In genomic region chr3L:11379698-11380438, dm6 we compare ENCODE assay signal across 6 fruit fly cellular contexts.
TF ChIP-seq lines count a peak whose summit lies in the region.

No protein-coding gene starts in this region.

- no peak for TF ChIP-seq CTCF in whole organism, embryonic (GFP tag; optimal IDR thresholded peaks at IDR 0.05; lab: Kevin White, UChicago)

TF ChIP-seq in whole organism, 6 proteins besides CTCF, POLR2A, EP300 and RAD21:
- TF ChIP-seq EcR (GFP tag; optimal IDR thresholded peaks at IDR 0.05; lab: Kevin White, UChicago): no peak
- no peak for TF ChIP-seq Dll (optimal IDR thresholded peaks at IDR 0.05; lab: Kevin White, UChicago)
- TF ChIP-seq psq (optimal IDR thresholded peaks at IDR 0.05; lab: Kevin White, UChicago): no peak
- TF ChIP-seq CG8478 (optimal IDR thresholded peaks at IDR 0.05; lab: Kevin White, UChicago): no peak
- TF ChIP-seq pan (optimal IDR thresholded peaks at IDR 0.05; lab: Kevin White, UChicago): peak; percentile 78
TF ChIP-seq in whole organism: peak in this region for 1.

TF ChIP-seq in whole organism, adult, 20 proteins besides CTCF, POLR2A, EP300 and RAD21:
- TF ChIP-seq tj (GFP tag; optimal IDR thresholded peaks at IDR 0.05; lab: Kevin White, UChicago) (no peak), bab1 (GFP tag; optimal IDR thresholded peaks at IDR 0.05; lab: Kevin White, UChicago) (peak; percentile 54)
TF ChIP-seq in whole organism, adult: peak in this region for 1.

TF ChIP-seq in whole organism, embryonic, 481 proteins besides CTCF, POLR2A, EP300 and RAD21 (continues in another document):
- peak; percentile 18 for TF ChIP-seq shn (GFP tag; optimal IDR thresholded peaks at IDR 0.05; lab: Kevin White, UChicago)
- TF ChIP-seq peb (GFP tag; IDR thresholded peaks at IDR 0.05; lab: Robert Waterston, UW): 0 out of 2 replicates have a peak, but pooled peaks have one; percentile 12
- peak; percentile 18 for TF ChIP-seq fd64A (GFP tag; optimal IDR thresholded peaks at IDR 0.05; lab: Kevin White, UChicago)
- TF ChIP-seq CG11695 (GFP tag; IDR thresholded peaks at IDR 0.05; lab: Robert Waterston, UW): peak; percentile 58; the same call in 1 of the 3 replicates
- TF ChIP-seq grau (tag; optimal IDR thresholded peaks at IDR 0.05; lab: Kevin White, UChicago): peak; percentile 41
- peak; percentile 28 for TF ChIP-seq Sry-β (GFP tag; optimal IDR thresholded peaks at IDR 0.05; lab: Kevin White, UChicago)
- TF ChIP-seq tup (GFP tag; optimal IDR thresholded peaks at IDR 0.05; lab: Kevin White, UChicago): peak; percentile 2
- TF ChIP-seq CG15696 (tag; optimal IDR thresholded peaks at IDR 0.05; lab: Kevin White, UChicago): peak; percentile 32
- peak; percentile 13 for TF ChIP-seq Abd-B (GFP tag; optimal IDR thresholded peaks at IDR 0.05; lab: Kevin White, UChicago)
- peak; percentile 44 for TF ChIP-seq ind (GFP tag; optimal IDR thresholded peaks at IDR 0.05; lab: Kevin White, UChicago)
- TF ChIP-seq pfk (GFP tag; optimal IDR thresholded peaks at IDR 0.05; lab: Kevin White, UChicago): no peak
- TF ChIP-seq Mad (GFP tag; optimal IDR thresholded peaks at IDR 0.05; lab: Kevin White, UChicago): peak; percentile 43
- peak; percentile 28 for TF ChIP-seq CG7987 (GFP tag; optimal IDR thresholded peaks at IDR 0.05; lab: Kevin White, UChicago)
- TF ChIP-seq CG13775 (GFP tag; optimal IDR thresholded peaks at IDR 0.05; lab: Kevin White, UChicago): peak; percentile 19
- TF ChIP-seq HLH3B (GFP tag; IDR thresholded peaks at IDR 0.05; lab: Robert Waterston, UW): 0 out of 2 replicates have a peak, but pooled peaks have one; percentile 26
- no peak for TF ChIP-seq Dip2 (GFP tag; IDR thresholded peaks at IDR 0.05; lab: Robert Waterston, UW)
- peak; percentile 56 for TF ChIP-seq CG33557 (GFP tag; optimal IDR thresholded peaks at IDR 0.05; lab: Kevin White, UChicago)
- TF ChIP-seq tio (GFP tag; optimal IDR thresholded peaks at IDR 0.05; lab: Kevin White, UChicago): peak; percentile 22
- TF ChIP-seq sens (GFP tag; lab: Kevin White, UChicago): peak; percentile 88
- no peak for TF ChIP-seq CG3838 (GFP tag; optimal IDR thresholded peaks at IDR 0.05; lab: Kevin White, UChicago)

TF ChIP-seq in whole organism, prepupa, 60 proteins besides CTCF, POLR2A, EP300 and RAD21 (continues in another document):
- TF ChIP-seq Gug (GFP tag; IDR thresholded peaks at IDR 0.05; lab: Robert Waterston, UW) (peak; percentile 56), Smox (GFP tag; optimal IDR thresholded peaks at IDR 0.05; lab: Kevin White, UChicago) (peak; percentile 79), Blimp-1 (GFP tag; optimal IDR thresholded peaks at IDR 0.05; lab: Kevin White, UChicago) (peak; percentile 62), net (GFP tag; optimal IDR thresholded peaks at IDR 0.05; lab: Kevin White, UChicago) (peak; percentile 83), CG11294 (GFP tag; IDR thresholded peaks at IDR 0.05; lab: Robert Waterston, UW) (peak; percentile 45; the same call in 1 of the 2 replicates), CG11762 (GFP tag; optimal IDR thresholded peaks at IDR 0.05; lab: Kevin White, UChicago; ENCODE audit: insufficient read depth) (peak; percentile 50), fd59A (GFP tag; optimal IDR thresholded peaks at IDR 0.05; lab: Kevin White, UChicago) (peak; percentile 73), CG8319 (GFP tag; optimal IDR thresholded peaks at IDR 0.05; lab: Kevin White, UChicago) (peak; percentile 65), Ets21C (GFP tag; optimal IDR thresholded peaks at IDR 0.05; lab: Kevin White, UChicago) (peak; percentile 56), CG3919 (GFP tag; optimal IDR thresholded peaks at IDR 0.05; lab: Kevin White, UChicago) (peak; percentile 89), fd85E (GFP tag; optimal IDR thresholded peaks at IDR 0.05; lab: Kevin White, UChicago) (peak; percentile 56), CG6792 (GFP tag; optimal IDR thresholded peaks at IDR 0.05; lab: Kevin White, UChicago) (peak; percentile 88), Hr4 (GFP tag; optimal IDR thresholded peaks at IDR 0.05; lab: Kevin White, UChicago) (peak; percentile 15), salr (GFP tag; optimal IDR thresholded peaks at IDR 0.05; lab: Kevin White, UChicago) (peak; percentile 57 to 73), CG32006 (GFP tag; optimal IDR thresholded peaks at IDR 0.05; lab: Kevin White, UChicago) (peak; percentile 59), spab (GFP tag; optimal IDR thresholded peaks at IDR 0.05; lab: Kevin White, UChicago) (peak; percentile 78), Eip78C (GFP tag; lab: Kevin White, UChicago) (peak; percentile 94), CG31627 (GFP tag; optimal IDR thresholded peaks at IDR 0.05; lab: Kevin White, UChicago) (peak; percentile 86), topi (GFP tag; optimal IDR thresholded peaks at IDR 0.05; lab: Kevin White, UChicago) (peak; percentile 80), acj6 (GFP tag; optimal IDR thresholded peaks at IDR 0.05; lab: Kevin White, UChicago) (peak; percentile 73), CG8632 (GFP tag; optimal IDR thresholded peaks at IDR 0.05; lab: Kevin White, UChicago) (peak; percentile 64)

TF ChIP-seq in whole organism, pupa, 21 proteins besides CTCF, POLR2A, EP300 and RAD21:
- TF ChIP-seq Pif1A (GFP tag; optimal IDR thresholded peaks at IDR 0.05; lab: Kevin White, UChicago) (peak; percentile 85), CG9948 (tag; optimal IDR thresholded peaks at IDR 0.05; lab: Kevin White, UChicago) (peak; percentile 69), Pif1B (GFP tag; optimal IDR thresholded peaks at IDR 0.05; lab: Kevin White, UChicago) (peak; percentile 77), D1 (tag; optimal IDR thresholded peaks at IDR 0.05; lab: Kevin White, UChicago) (peak; percentile 57), CG34367 (tag; optimal IDR thresholded peaks at IDR 0.05; lab: Kevin White, UChicago) (peak; percentile 75), Ets98B (GFP tag; IDR thresholded peaks at IDR 0.05; lab: Robert Waterston, UW) (peak; percentile 69), gl (tag; optimal IDR thresholded peaks at IDR 0.05; lab: Kevin White, UChicago) (peak; percentile 84), CG8159 (tag; optimal IDR thresholded peaks at IDR 0.05; lab: Kevin White, UChicago) (peak; percentile 82), CG14655 (GFP tag; optimal IDR thresholded peaks at IDR 0.05; lab: Kevin White, UChicago) (peak; percentile 79), EcR (GFP tag; optimal IDR thresholded peaks at IDR 0.05; lab: Kevin White, UChicago) (peak; percentile 66), CG10348 (GFP tag; IDR thresholded peaks at IDR 0.05; lab: Robert Waterston, UW) (no peak), rn (GFP tag; IDR thresholded peaks at IDR 0.05; lab: Robert Waterston, UW) (peak; percentile 59; the same call in 1 of the 2 replicates), CG13204 (GFP tag; optimal IDR thresholded peaks at IDR 0.05; lab: Kevin White, UChicago) (peak; percentile 84), CG4496 (GFP tag; IDR thresholded peaks at IDR 0.05; lab: Robert Waterston, UW) (peak; percentile 79), CG32121 (GFP tag; IDR thresholded peaks at IDR 0.05; lab: Robert Waterston, UW) (peak; percentile 49; the same call in 1 of the 2 replicates), CG12605 (GFP tag; IDR thresholded peaks at IDR 0.05; lab: Robert Waterston, UW) (peak; percentile 68), CG8301 (tag; optimal IDR thresholded peaks at IDR 0.05; lab: Kevin White, UChicago) (peak; percentile 71), Snoo (tag; optimal IDR thresholded peaks at IDR 0.05; lab: Kevin White, UChicago) (peak; percentile 69), fd96Ca (GFP tag; IDR thresholded peaks at IDR 0.05; lab: Robert Waterston, UW) (peak; percentile 88), CG17806 (tag; optimal IDR thresholded peaks at IDR 0.05; lab: Kevin White, UChicago) (peak; percentile 77), CG15710 (tag; optimal IDR thresholded peaks at IDR 0.05; lab: Kevin White, UChicago) (peak; percentile 74)

TF ChIP-seq in whole organism, wandering third instar larva, 38 proteins besides CTCF, POLR2A, EP300 and RAD21 (continues in another document):
- TF ChIP-seq lola (GFP tag; optimal IDR thresholded peaks at IDR 0.05; lab: Kevin White, UChicago) (no peak), h (GFP tag; optimal IDR thresholded peaks at IDR 0.05; lab: Kevin White, UChicago) (peak; percentile 91), Jra (GFP tag; optimal IDR thresholded peaks at IDR 0.05; lab: Kevin White, UChicago) (peak; percentile 71), Hnf4 (GFP tag; optimal IDR thresholded peaks at IDR 0.05; lab: Kevin White, UChicago) (peak; percentile 86), N (GFP tag; optimal IDR thresholded peaks at IDR 0.05; lab: Kevin White, UChicago) (no peak), jim (GFP tag; optimal IDR thresholded peaks at IDR 0.05; lab: Kevin White, UChicago) (peak; percentile 31), sage (GFP tag; optimal IDR thresholded peaks at IDR 0.05; lab: Kevin White, UChicago) (peak; percentile 68), CrebA (GFP tag; optimal IDR thresholded peaks at IDR 0.05; lab: Kevin White, UChicago; ENCODE audit: borderline replicate concordance) (peak; percentile 38), Dfd (GFP tag; optimal IDR thresholded peaks at IDR 0.05; lab: Kevin White, UChicago) (no peak), Hr78 (GFP tag; optimal IDR thresholded peaks at IDR 0.05; lab: Kevin White, UChicago) (no peak), HLH106 (tag; optimal IDR thresholded peaks at IDR 0.05; lab: Kevin White, UChicago) (peak; percentile 87), br (GFP tag; optimal IDR thresholded peaks at IDR 0.05; lab: Kevin White, UChicago) (peak; percentile 94), Dif (GFP tag; optimal IDR thresholded peaks at IDR 0.05; lab: Kevin White, UChicago; ENCODE audit: partially characterized antibody) (no peak), woc (GFP tag; optimal IDR thresholded peaks at IDR 0.05; lab: Kevin White, UChicago) (peak; percentile 97), CG9705 (GFP tag; optimal IDR thresholded peaks at IDR 0.05; lab: Kevin White, UChicago) (peak; percentile 74), ey (GFP tag; optimal IDR thresholded peaks at IDR 0.05; lab: Kevin White, UChicago) (peak; percentile 89), Vsx2 (GFP tag; optimal IDR thresholded peaks at IDR 0.05; lab: Kevin White, UChicago; ENCODE audit: partially characterized antibody) (no peak), sv (GFP tag; optimal IDR thresholded peaks at IDR 0.05; lab: Kevin White, UChicago) (peak; percentile 54), tai (GFP tag; optimal IDR thresholded peaks at IDR 0.05; lab: Kevin White, UChicago) (peak; percentile 71), rgr (GFP tag; optimal IDR thresholded peaks at IDR 0.05; lab: Kevin White, UChicago) (peak; percentile 87), dsf (GFP tag; optimal IDR thresholded peaks at IDR 0.05; lab: Kevin White, UChicago; ENCODE audit: borderline replicate concordance) (no peak), psq (GFP tag; optimal IDR thresholded peaks at IDR 0.05; lab: Kevin White, UChicago) (peak; percentile 87), Abd-B (GFP tag; optimal IDR thresholded peaks at IDR 0.05; lab: Kevin White, UChicago) (no peak), dmrt93B (GFP tag; optimal IDR thresholded peaks at IDR 0.05; lab: Kevin White, UChicago) (peak; percentile 68), Myc (optimal IDR thresholded peaks at IDR 0.05; lab: Kevin White, UChicago) (no peak), brk (GFP tag; optimal IDR thresholded peaks at IDR 0.05; lab: Kevin White, UChicago) (peak; percentile 63), GATAd (GFP tag; optimal IDR thresholded peaks at IDR 0.05; lab: Kevin White, UChicago) (no peak), fru (GFP tag; optimal IDR thresholded peaks at IDR 0.05; lab: Kevin White, UChicago) (peak; percentile 93)
